Fruit fly (Drosophila melanogaster) whole organism, embryonic: ENCODE measurements around the gene Jupiter.
A peak's percentile ranks its signal among the peaks of the same experiment; 100 is the strongest.

Experiments
- Atf-2 ChIP-seq: fragments of 200-800 bp; sonication (Bioruptor generic); optimal IDR thresholded peaks from 2 replicates; lab custom pipeline; 2016; ENCODE audit warnings: missing biosample characterization, missing genetic modification characterization
- Atf3 ChIP-seq: fragments of 200-800 bp; sonication (Bioruptor generic); optimal IDR thresholded peaks from 3 replicates; lab custom pipeline; 2016; ENCODE audit warnings: missing biosample characterization, missing genetic modification characterization
- CG11560 ChIP-seq: fragments of 200-800 bp; sonication (Bioruptor generic); IDR thresholded peaks from 3 replicates; pipeline ENCODE4 v1.3.6; 2022; ENCODE audit warnings: missing biosample characterization, missing genetic modification characterization
- CG12104 ChIP-seq: fragments of 200-800 bp; sonication (Bioruptor generic); optimal IDR thresholded peaks from 3 replicates; lab custom pipeline; 2016; ENCODE audit warnings: missing biosample characterization, missing genetic modification characterization
- CG12236 ChIP-seq: fragments of 200-800 bp; sonication (Bioruptor generic); optimal IDR thresholded peaks from 2 replicates; lab custom pipeline; 2016; ENCODE audit warnings: missing biosample characterization, missing genetic modification characterization
- CG13296 ChIP-seq: fragments of 200-800 bp; sonication (Bioruptor generic); optimal IDR thresholded peaks from 3 replicates; lab custom pipeline; 2018; ENCODE audit warnings: missing biosample characterization, mild to moderate bottlenecking, missing genetic modification characterization
- CG14441 ChIP-seq: fragments of 200-800 bp; sonication (Bioruptor generic); IDR thresholded peaks from 2 replicates; pipeline ENCODE4 v1.3.6; 2022; ENCODE audit warnings: missing biosample characterization, missing genetic modification characterization
- CG15011 ChIP-seq: fragments of 200-800 bp; sonication (Bioruptor generic); optimal IDR thresholded peaks from 3 replicates; lab custom pipeline; 2018; ENCODE audit warnings: missing biosample characterization, mild to moderate bottlenecking, missing genetic modification characterization
- CG15269 ChIP-seq: fragments of 200-800 bp; sonication (Bioruptor generic); optimal IDR thresholded peaks from 2 replicates; lab custom pipeline; 2018; ENCODE audit warnings: missing biosample characterization, mild to moderate bottlenecking, missing genetic modification characterization, moderate library complexity
- CG18476 ChIP-seq: fragments of 200-800 bp; sonication (Bioruptor generic); optimal IDR thresholded peaks from 2 replicates; lab custom pipeline; 2016; ENCODE audit warnings: missing biosample characterization, mild to moderate bottlenecking, missing genetic modification characterization
- CG2120 ChIP-seq: fragments of 200-800 bp; sonication (Bioruptor generic); optimal IDR thresholded peaks from 3 replicates; lab custom pipeline; 2016; ENCODE audit warnings: missing biosample characterization, missing genetic modification characterization
- CG31388 ChIP-seq: fragments of 200-800 bp; sonication (Bioruptor generic); optimal IDR thresholded peaks from 2 replicates; lab custom pipeline; 2016; ENCODE audit warnings: missing biosample characterization, missing genetic modification characterization
- CG3163 ChIP-seq: fragments of 200-800 bp; sonication (Bioruptor generic); optimal IDR thresholded peaks from 3 replicates; lab custom pipeline; 2016; ENCODE audit warnings: missing biosample characterization, missing genetic modification characterization
- CG3407 ChIP-seq: fragments of 200-800 bp; sonication (Bioruptor generic); optimal IDR thresholded peaks from 2 replicates; lab custom pipeline; 2018; ENCODE audit warnings: missing biosample characterization, mild to moderate bottlenecking, missing genetic modification characterization
- CG7839 ChIP-seq: fragments of 200-800 bp; sonication (Bioruptor generic); optimal IDR thresholded peaks from 3 replicates; lab custom pipeline; 2018; ENCODE audit warnings: missing biosample characterization, mild to moderate bottlenecking, missing genetic modification characterization, moderate library complexity
- CG8290 ChIP-seq, 3 experiments: fragments of 200-800 bp; sonication (Bioruptor generic); optimal IDR thresholded peaks; 2 replicates each; lab custom pipeline; 2016 to 2019; ENCODE audit warnings: missing biosample characterization in 3 of 3, missing genetic modification characterization in 3 of 3, mild to moderate bottlenecking in 2 of 3, moderate library complexity in 1 of 3
- CG9437 ChIP-seq: fragments of 200-800 bp; sonication (Bioruptor generic); optimal IDR thresholded peaks from 2 replicates; lab custom pipeline; 2018; ENCODE audit warnings: missing biosample characterization, mild to moderate bottlenecking, missing genetic modification characterization
- CkIIα-i1 ChIP-seq: fragments of 200-800 bp; sonication (Bioruptor generic); IDR thresholded peaks from 2 replicates; pipeline ENCODE4 v1.3.6; 2022; ENCODE audit warnings: missing biosample characterization, missing genetic modification characterization
- CrebB ChIP-seq: fragments of 200-800 bp; sonication (Bioruptor generic); optimal IDR thresholded peaks from 3 replicates; lab custom pipeline; 2018; ENCODE audit warnings: missing biosample characterization, mild to moderate bottlenecking, missing genetic modification characterization
- Dref ChIP-seq: fragments of 200-800 bp; sonication (Bioruptor generic); IDR thresholded peaks from 2 replicates; pipeline ENCODE4 v1.3.6; 2022; ENCODE audit warnings: missing biosample characterization, missing genetic modification characterization
- HHEX ChIP-seq: fragments of 200-800 bp; sonication (Bioruptor generic); optimal IDR thresholded peaks from 3 replicates; lab custom pipeline; 2017; ENCODE audit warnings: missing biosample characterization, mild to moderate bottlenecking, missing genetic modification characterization, missing genetic modification reagents
- Hsf ChIP-seq: fragments of 200-800 bp; sonication (Bioruptor generic); optimal IDR thresholded peaks from 3 replicates; lab custom pipeline; 2016; ENCODE audit warnings: missing biosample characterization, missing genetic modification characterization
- Lim3 ChIP-seq: fragments of 200-800 bp; sonication (Bioruptor generic); IDR thresholded peaks from 2 replicates; pipeline ENCODE4 v1.3.6; 2022; ENCODE audit warnings: missing biosample characterization, missing genetic modification characterization
- NC2α ChIP-seq: fragments of 200-800 bp; sonication (Bioruptor generic); optimal IDR thresholded peaks from 2 replicates; lab custom pipeline; 2016; ENCODE audit warnings: missing biosample characterization, missing genetic modification characterization
- Optix ChIP-seq: fragments of 200-800 bp; sonication (Bioruptor generic); IDR thresholded peaks from 3 replicates; pipeline ENCODE4 v1.3.6; 2022; ENCODE audit warnings: missing biosample characterization, missing genetic modification characterization
- PHDP ChIP-seq: fragments of 200-800 bp; sonication (Bioruptor generic); optimal IDR thresholded peaks from 3 replicates; lab custom pipeline; 2018; ENCODE audit warnings: missing biosample characterization, mild to moderate bottlenecking, missing genetic modification characterization, moderate library complexity
- Sry-δ ChIP-seq: fragments of 200-800 bp; sonication (Bioruptor generic); optimal IDR thresholded peaks from 2 replicates; lab custom pipeline; 2016; ENCODE audit warnings: missing biosample characterization, missing genetic modification characterization
- Tbp ChIP-seq: fragments of >200 bp; optimal IDR thresholded peaks from 2 replicates; lab custom pipeline; 2018; ENCODE audit warnings: missing biosample characterization, missing genetic modification characterization
- Usf ChIP-seq: fragments of 200-800 bp; sonication (Bioruptor generic); optimal IDR thresholded peaks from 2 replicates; lab custom pipeline; 2017; ENCODE audit warnings: missing genotype, missing biosample characterization, missing genetic modification characterization
- Xbp1 ChIP-seq: fragments of 200-800 bp; sonication (Bioruptor generic); optimal IDR thresholded peaks from 3 replicates; lab custom pipeline; 2016; ENCODE audit warnings: missing biosample characterization, mild to moderate bottlenecking, missing genetic modification characterization
- ap ChIP-seq: fragments of 200-800 bp; sonication (Bioruptor generic); IDR thresholded peaks from 2 replicates; pipeline ENCODE4 v1.3.6; 2022; ENCODE audit warnings: missing biosample characterization, missing genetic modification characterization
- bsh ChIP-seq, 2 experiments: fragments of 200-800 bp; sonication (Bioruptor generic); optimal IDR thresholded peaks; 2 replicates each; lab custom pipeline; 2017 to 2018; ENCODE audit warnings: mild to moderate bottlenecking in 2 of 2, missing biosample characterization in 2 of 2, missing genetic modification characterization in 2 of 2, moderate library complexity in 1 of 2
- caup ChIP-seq: fragments of 200-800 bp; sonication (Bioruptor generic); optimal IDR thresholded peaks from 3 replicates; lab custom pipeline; 2017; ENCODE audit warnings: missing biosample characterization, mild to moderate bottlenecking, missing genetic modification characterization, moderate library complexity; ENCODE audit not compliant: severe bottlenecking
- corto ChIP-seq: fragments of 200-800 bp; sonication (Bioruptor generic); optimal IDR thresholded peaks from 2 replicates; lab custom pipeline; 2016; ENCODE audit warnings: missing biosample characterization, mild to moderate bottlenecking, missing genetic modification characterization, moderate library complexity
- da ChIP-seq: fragments of 200-800 bp; sonication (Bioruptor generic); optimal IDR thresholded peaks from 2 replicates; lab custom pipeline; 2016; ENCODE audit warnings: missing biosample characterization, missing genetic modification characterization
- kay ChIP-seq: fragments of 200-800 bp; sonication (Bioruptor generic); optimal IDR thresholded peaks from 2 replicates; lab custom pipeline; 2016; ENCODE audit warnings: missing biosample characterization, missing genetic modification characterization
- mld ChIP-seq: fragments of 200-800 bp; sonication (Bioruptor generic); IDR thresholded peaks from 3 replicates; pipeline ENCODE4 v1.3.6; 2022; ENCODE audit warnings: missing biosample characterization, missing genetic modification characterization; ENCODE audit not compliant: partially characterized antibody
- nmo ChIP-seq: fragments of 200-800 bp; sonication (Bioruptor generic); optimal IDR thresholded peaks from 2 replicates; lab custom pipeline; 2018; ENCODE audit warnings: missing biosample characterization, mild to moderate bottlenecking, missing genetic modification characterization, moderate library complexity
- org-1 ChIP-seq: fragments of 200-800 bp; sonication (Bioruptor generic); optimal IDR thresholded peaks from 2 replicates; lab custom pipeline; 2017; ENCODE audit warnings: missing biosample characterization, missing genetic modification characterization
- psq ChIP-seq: fragments of 200-800 bp; sonication (Bioruptor generic); optimal IDR thresholded peaks from 2 replicates; lab custom pipeline; 2017; ENCODE audit warnings: missing biosample characterization, missing genetic modification characterization
- pum ChIP-seq: fragments of 200-800 bp; sonication (Bioruptor generic); optimal IDR thresholded peaks from 2 replicates; lab custom pipeline; 2016; ENCODE audit warnings: missing biosample characterization, missing genetic modification characterization
- sens ChIP-seq: fragments of 200-800 bp; sonication (Bioruptor generic); peaks from one replicate; lab custom pipeline; 2016; ENCODE audit warnings: missing biosample characterization, missing genetic modification characterization
- sisA ChIP-seq: fragments of 200-800 bp; sonication (Bioruptor generic); IDR thresholded peaks from 2 replicates; pipeline ENCODE4 v1.3.6; 2022; ENCODE audit warnings: missing biosample characterization, missing genetic modification characterization
- slbo ChIP-seq: fragments of 200-800 bp; sonication (Bioruptor generic); IDR thresholded peaks from 2 replicates; pipeline ENCODE4 v1.3.6; 2022; ENCODE audit warnings: missing biosample characterization, missing genetic modification characterization
- stc ChIP-seq: fragments of 200-800 bp; sonication (Bioruptor generic); IDR thresholded peaks from 2 replicates; pipeline ENCODE4 v1.3.6; 2022; ENCODE audit warnings: missing biosample characterization, missing genetic modification characterization
- tin ChIP-seq: fragments of 200-800 bp; sonication (Bioruptor generic); optimal IDR thresholded peaks from 3 replicates; lab custom pipeline; 2016; ENCODE audit warnings: missing biosample characterization, missing genetic modification characterization
- unpg ChIP-seq: fragments of 200-800 bp; sonication (Bioruptor generic); optimal IDR thresholded peaks from 3 replicates; lab custom pipeline; 2018; ENCODE audit warnings: missing biosample characterization, mild to moderate bottlenecking, missing genetic modification characterization, moderate library complexity
- vfl ChIP-seq: fragments of 200-800 bp; sonication (Bioruptor generic); optimal IDR thresholded peaks from 2 replicates; lab custom pipeline; 2016; ENCODE audit warnings: missing biosample characterization, missing genetic modification characterization
- vvl ChIP-seq: fragments of 200-800 bp; sonication (Bioruptor generic); IDR thresholded peaks from 2 replicates; pipeline ENCODE4 v1.3.6; 2022; ENCODE audit warnings: missing biosample characterization, missing genetic modification characterization

The Jupiter gene

dm6 chr3R:11648356-11649355 lies 28.9 kb upstream of the Jupiter start (continued):
- no peak for TF ChIP-seq CG15269 (tag; lab: Kevin White, UChicago)
- TF ChIP-seq Xbp1, result no peak
- no peak for TF ChIP-seq Hsf
- TF ChIP-seq bsh (GFP tag; optimal IDR thresholded peaks at IDR 0.05; lab: Kevin White, UChicago), result no peak
- TF ChIP-seq corto (GFP tag; lab: Kevin White, UChicago), result no peak
- TF ChIP-seq HHEX (GFP tag; lab: Kevin White, UChicago), result peak; percentile 18
- TF ChIP-seq CG3407, result no peak
- TF ChIP-seq org-1, result no peak
- TF ChIP-seq CG12104, result no peak
- no peak for TF ChIP-seq PHDP
- TF ChIP-seq CG11560 (tag; lab: Robert Waterston, UW), result no peak
- no peak for TF ChIP-seq CG18476 (GFP tag; lab: Kevin White, UChicago)
- no peak for TF ChIP-seq CG14441 (GFP tag; lab: Robert Waterston, UW)
- no peak for TF ChIP-seq nmo (GFP tag; lab: Kevin White, UChicago)
- no peak for TF ChIP-seq Usf
- TF ChIP-seq CkIIα-i1 (GFP tag; lab: Robert Waterston, UW), result no peak
- no peak for TF ChIP-seq CG2120 (GFP tag; lab: Kevin White, UChicago)
- no peak for TF ChIP-seq CG13296
- no peak for TF ChIP-seq Lim3 (GFP tag; lab: Robert Waterston, UW)
- no peak for TF ChIP-seq vvl
- peak; percentile 13 for TF ChIP-seq sens
- TF ChIP-seq Sry-δ (GFP tag; lab: Kevin White, UChicago), result no peak
- no peak for TF ChIP-seq CG7839 (tag; lab: Kevin White, UChicago)
- peak; percentile 47 for TF ChIP-seq Atf3 (GFP tag; lab: Kevin White, UChicago)
- no peak for TF ChIP-seq kay (GFP tag; lab: Kevin White, UChicago)
- no peak for TF ChIP-seq CG15011
- TF ChIP-seq ap, result no peak
- TF ChIP-seq Tbp (GFP tag; lab: Kevin White, UChicago), result no peak
- no peak for TF ChIP-seq CG31388 (GFP tag; lab: Kevin White, UChicago)
- no peak for TF ChIP-seq vfl (GFP tag; lab: Kevin White, UChicago)
- TF ChIP-seq mld (GFP tag; lab: Robert Waterston, UW), result no peak
- TF ChIP-seq CG3163 (GFP tag; lab: Kevin White, UChicago), result no peak
- no peak for TF ChIP-seq tin (GFP tag; lab: Kevin White, UChicago)
- 0 out of 2 replicates have a peak, but pooled peaks have one; percentile 31 for TF ChIP-seq slbo (GFP tag; lab: Robert Waterston, UW)
- TF ChIP-seq unpg (GFP tag; lab: Kevin White, UChicago), result no peak
- no peak for TF ChIP-seq caup (GFP tag; lab: Kevin White, UChicago)
- no peak for TF ChIP-seq sisA (GFP tag; lab: Robert Waterston, UW)
- TF ChIP-seq CG8290 (GFP tag; optimal IDR thresholded peaks at IDR 0.05; lab: Kevin White, UChicago), result no peak
- peak in 1 of 2 experiments; percentile 6 for TF ChIP-seq CG8290 (tag; optimal IDR thresholded peaks at IDR 0.05; lab: Kevin White, UChicago)
- TF ChIP-seq pum (GFP tag; lab: Kevin White, UChicago), result no peak
- TF ChIP-seq CG9437 (GFP tag; lab: Kevin White, UChicago), result no peak
- no peak for TF ChIP-seq Atf-2 (GFP tag; lab: Kevin White, UChicago)
- TF ChIP-seq CG12236, result no peak
- TF ChIP-seq CrebB, result peak; percentile 25
- no peak for TF ChIP-seq psq (GFP tag; lab: Kevin White, UChicago)
- TF ChIP-seq Dref (GFP tag; lab: Robert Waterston, UW), result no peak
- no peak for TF ChIP-seq da (GFP tag; lab: Kevin White, UChicago)
- no peak for TF ChIP-seq Optix (GFP tag; lab: Robert Waterston, UW)
- no peak for TF ChIP-seq stc (GFP tag; lab: Robert Waterston, UW)
- TF ChIP-seq NC2α (GFP tag; lab: Kevin White, UChicago), result no peak
